Worm (Caenorhabditis elegans): ENCODE data around the gene T14G12.11.

DNA sequence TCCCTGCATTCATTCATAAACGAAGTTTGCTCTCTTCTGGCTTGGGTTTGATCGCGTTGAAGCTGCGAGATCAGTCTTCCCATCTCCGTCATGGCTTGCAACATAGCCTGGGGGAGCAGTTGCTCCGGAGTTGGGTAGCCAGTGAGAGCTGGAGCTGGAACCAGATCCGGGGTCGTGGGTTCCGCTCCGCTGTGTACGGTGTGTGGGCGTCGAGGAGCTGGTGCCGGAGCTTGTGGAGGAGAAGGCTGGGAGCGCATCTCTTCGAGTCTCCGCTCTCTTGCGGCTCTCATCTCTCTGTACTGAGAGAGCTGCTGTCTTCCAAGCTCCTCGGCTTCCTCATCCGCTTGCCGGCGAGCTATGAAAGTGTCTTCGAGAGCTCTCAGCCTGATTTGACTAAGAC lies 9.9 kb downstream of the T14G12.11 start:
- TF ChIP-seq ces-1 (GFP tag; optimal IDR thresholded peaks at IDR 0.05) = no peak
- no peak for TF ChIP-seq nhr-11 (tag; optimal IDR thresholded peaks at IDR 0.05)
- TF ChIP-seq elt-3 (tag; optimal IDR thresholded peaks at IDR 0.05) = no peak
- no peak for TF ChIP-seq ama-1 (optimal IDR thresholded peaks at IDR 0.05)
- TF ChIP-seq mep-1 (tag; optimal IDR thresholded peaks at IDR 0.05) = no peak
- TF ChIP-seq snpc-4 (tag; optimal IDR thresholded peaks at IDR 0.05) = no peak
- no peak for TF ChIP-seq aly-2 (tag; optimal IDR thresholded peaks at IDR 0.05)
- TF ChIP-seq irx-1 (tag; optimal IDR thresholded peaks at IDR 0.05) = no peak
- TF ChIP-seq blmp-1 (tag; optimal IDR thresholded peaks at IDR 0.05) = no peak
- TF ChIP-seq lin-14 (GFP tag; optimal IDR thresholded peaks at IDR 0.05) = no peak
- no peak for TF ChIP-seq fos-1 (tag; optimal IDR thresholded peaks at IDR 0.05)

Data from whole organism, L1 larva.